Fruit fly (Drosophila melanogaster) whole organism, embryonic: Measurements from ENCODE around the gene CG10019.

ENCODE experiments used
- Antp ChIP-seq: fragments of 200-800 bp; sonication (Bioruptor generic); optimal IDR thresholded peaks from 3 replicates; lab custom pipeline; 2016; ENCODE audit warnings: missing biosample characterization, missing genetic modification characterization
- Atf3 ChIP-seq: fragments of 200-800 bp; sonication (Bioruptor generic); optimal IDR thresholded peaks from 3 replicates; lab custom pipeline; 2016; ENCODE audit warnings: missing biosample characterization, missing genetic modification characterization
- CG10209 ChIP-seq: fragments of 200-800 bp; sonication (Bioruptor generic); optimal IDR thresholded peaks from 3 replicates; lab custom pipeline; 2017; ENCODE audit warnings: missing biosample characterization, mild to moderate bottlenecking, missing genetic modification characterization, missing genetic modification reagents
- CG10543 ChIP-seq: fragments of 200-800 bp; sonication (Bioruptor generic); optimal IDR thresholded peaks from 3 replicates; lab custom pipeline; 2017; ENCODE audit warnings: missing biosample characterization, mild to moderate bottlenecking, missing genetic modification characterization, moderate library complexity
- CG10654 ChIP-seq: fragments of 200-800 bp; sonication (Bioruptor generic); optimal IDR thresholded peaks from 2 replicates; lab custom pipeline; 2016; ENCODE audit warnings: missing biosample characterization, missing genetic modification characterization
- CG11398 ChIP-seq: fragments of 200-800 bp; sonication (Bioruptor generic); optimal IDR thresholded peaks from 2 replicates; lab custom pipeline; 2016; ENCODE audit warnings: missing biosample characterization, missing genetic modification characterization
- CG11504 ChIP-seq: fragments of 200-800 bp; sonication (Bioruptor generic); optimal IDR thresholded peaks from 3 replicates; lab custom pipeline; 2019; ENCODE audit warnings: missing biosample characterization, mild to moderate bottlenecking, missing genetic modification characterization, moderate library complexity
- CG12769 ChIP-seq: fragments of 200-800 bp; sonication (Bioruptor generic); optimal IDR thresholded peaks from 2 replicates; lab custom pipeline; 2019; ENCODE audit warnings: missing biosample characterization, mild to moderate bottlenecking, missing genetic modification characterization, moderate library complexity
- CG14965 ChIP-seq: fragments of 200-800 bp; sonication (Bioruptor generic); optimal IDR thresholded peaks from 2 replicates; lab custom pipeline; 2016; ENCODE audit warnings: missing biosample characterization, missing genetic modification characterization, borderline replicate concordance
- CG1792 ChIP-seq: fragments of 200-800 bp; sonication (Bioruptor generic); optimal IDR thresholded peaks from 2 replicates; lab custom pipeline; 2016; ENCODE audit warnings: missing biosample characterization, missing genetic modification characterization
- CG2116 ChIP-seq: fragments of 200-800 bp; sonication (Bioruptor generic); optimal IDR thresholded peaks from 3 replicates; lab custom pipeline; 2018; ENCODE audit warnings: missing biosample characterization, mild to moderate bottlenecking, missing genetic modification characterization
- CG2712 ChIP-seq: fragments of 200-800 bp; optimal IDR thresholded peaks from 3 replicates; lab custom pipeline; 2019; ENCODE audit warnings: missing biosample characterization, mild to moderate bottlenecking, missing genetic modification characterization, moderate library complexity
- CG30020 ChIP-seq: fragments of 200-800 bp; optimal IDR thresholded peaks from 2 replicates; lab custom pipeline; 2019; ENCODE audit warnings: missing biosample characterization, mild to moderate bottlenecking, missing genetic modification characterization, moderate library complexity
- CG32772 ChIP-seq: fragments of 200-800 bp; sonication (Bioruptor generic); IDR thresholded peaks from 2 replicates; pipeline ENCODE4 v1.3.6; 2022; ENCODE audit warnings: missing biosample characterization, missing genetic modification characterization
- CG34422 ChIP-seq: fragments of 200-800 bp; sonication (Bioruptor generic); IDR thresholded peaks from 3 replicates; pipeline ENCODE4 v1.3.6; 2022; ENCODE audit warnings: missing biosample characterization, missing genetic modification characterization
- CG5953 ChIP-seq: fragments of 200-800 bp; sonication (Bioruptor generic); IDR thresholded peaks from 2 replicates; pipeline ENCODE4 v1.3.6; 2022; ENCODE audit warnings: missing biosample characterization, missing genetic modification characterization
- CG6813 ChIP-seq: fragments of 200-800 bp; sonication (Bioruptor generic); optimal IDR thresholded peaks from 2 replicates; lab custom pipeline; 2017; ENCODE audit warnings: missing biosample characterization, missing genetic modification characterization, mild to moderate bottlenecking, moderate library complexity, missing genetic modification reagents
- CG8089 ChIP-seq: fragments of 200-800 bp; sonication (Bioruptor generic); optimal IDR thresholded peaks from 3 replicates; lab custom pipeline; 2016; ENCODE audit warnings: missing biosample characterization, missing genetic modification characterization
- CG8478 ChIP-seq: fragments of >200 bp; optimal IDR thresholded peaks from 2 replicates; lab custom pipeline; 2018
- CoRest ChIP-seq: fragments of 200-800 bp; sonication (Bioruptor generic); optimal IDR thresholded peaks from 3 replicates; lab custom pipeline; 2018; ENCODE audit warnings: missing biosample characterization, mild to moderate bottlenecking, missing genetic modification characterization, moderate library complexity
- Dll ChIP-seq: fragments of 200-800 bp; sonication (Bioruptor generic); IDR thresholded peaks from 4 replicates; pipeline ENCODE4 v1.3.6; 2022; ENCODE audit warnings: missing biosample characterization, missing genetic modification characterization; ENCODE audit not compliant: partially characterized antibody
- Doc2 ChIP-seq: fragments of 200-800 bp; sonication (Bioruptor generic); IDR thresholded peaks from 2 replicates; pipeline ENCODE4 v1.3.6; 2022; ENCODE audit warnings: missing biosample characterization, missing genetic modification characterization
- Dref ChIP-seq: fragments of 200-800 bp; sonication (Bioruptor generic); IDR thresholded peaks from 2 replicates; pipeline ENCODE4 v1.3.6; 2022; ENCODE audit warnings: missing biosample characterization, missing genetic modification characterization
- HmgD ChIP-seq: fragments of 200-800 bp; sonication (Bioruptor generic); optimal IDR thresholded peaks from 3 replicates; lab custom pipeline; 2016; ENCODE audit warnings: missing biosample characterization, missing genetic modification characterization
- Hr78 ChIP-seq, 2 experiments: fragments of 200-800 bp in 1 of 2; fragments of >200 bp in 1 of 2; sonication (Bioruptor generic) in 1 of 2; optimal IDR thresholded peaks; 2 replicates each; lab custom pipeline; 2017 to 2019; ENCODE audit warnings: missing biosample characterization in 2 of 2, missing genetic modification characterization in 2 of 2, mild to moderate bottlenecking in 1 of 2, moderate library complexity in 1 of 2
- Hsf ChIP-seq: fragments of 200-800 bp; sonication (Bioruptor generic); optimal IDR thresholded peaks from 3 replicates; lab custom pipeline; 2016; ENCODE audit warnings: missing biosample characterization, missing genetic modification characterization
- Jarid2 ChIP-seq: fragments of 200-800 bp; sonication (Bioruptor generic); optimal IDR thresholded peaks from 3 replicates; lab custom pipeline; 2017; ENCODE audit warnings: mild to moderate bottlenecking, missing biosample characterization, missing genetic modification reagents, missing genetic modification characterization
- Lim3 ChIP-seq: fragments of 200-800 bp; sonication (Bioruptor generic); IDR thresholded peaks from 2 replicates; pipeline ENCODE4 v1.3.6; 2022; ENCODE audit warnings: missing biosample characterization, missing genetic modification characterization
- MBD-R2 ChIP-seq: fragments of 200-800 bp; sonication (Bioruptor generic); IDR thresholded peaks from 2 replicates; pipeline ENCODE4 v1.3.6; 2022; ENCODE audit warnings: missing biosample characterization, missing genetic modification characterization
- MESR4 ChIP-seq: fragments of 200-800 bp; sonication (Bioruptor generic); optimal IDR thresholded peaks from 2 replicates; lab custom pipeline; 2018; ENCODE audit warnings: missing biosample characterization, mild to moderate bottlenecking, missing genetic modification characterization, moderate library complexity
- Poxn ChIP-seq: fragments of 200-800 bp; sonication (Bioruptor generic); IDR thresholded peaks from 2 replicates; pipeline ENCODE4 v1.3.6; 2022; ENCODE audit warnings: missing biosample characterization, missing genetic modification characterization
- Ravus ChIP-seq: fragments of 200-800 bp; sonication (Bioruptor generic); IDR thresholded peaks from 2 replicates; pipeline ENCODE4 v1.3.6; 2022; ENCODE audit warnings: missing biosample characterization, missing genetic modification characterization
- Scr ChIP-seq: fragments of 200-800 bp; sonication (Bioruptor generic); IDR thresholded peaks from 2 replicates; pipeline ENCODE4 v1.3.6; 2022; ENCODE audit warnings: missing biosample characterization, missing genetic modification characterization; ENCODE audit not compliant: partially characterized antibody
- Sry-β ChIP-seq: fragments of 200-800 bp; sonication (Bioruptor generic); optimal IDR thresholded peaks from 2 replicates; lab custom pipeline; 2018; ENCODE audit warnings: missing biosample characterization, mild to moderate bottlenecking, missing genetic modification characterization, moderate library complexity
- Xbp1 ChIP-seq: fragments of 200-800 bp; sonication (Bioruptor generic); optimal IDR thresholded peaks from 3 replicates; lab custom pipeline; 2016; ENCODE audit warnings: missing biosample characterization, mild to moderate bottlenecking, missing genetic modification characterization
- bbx ChIP-seq: fragments of 200-800 bp; sonication (Bioruptor generic); IDR thresholded peaks from 2 replicates; pipeline ENCODE4 v1.3.6; 2022; ENCODE audit warnings: missing biosample characterization, missing genetic modification characterization; ENCODE audit not compliant: partially characterized antibody
- cad ChIP-seq: fragments of >200 bp; optimal IDR thresholded peaks from 2 replicates; lab custom pipeline; 2017; ENCODE audit warnings: missing biosample characterization, missing genetic modification characterization
- cas ChIP-seq: fragments of 200-800 bp; sonication (Bioruptor generic); IDR thresholded peaks from 2 replicates; pipeline ENCODE4 v1.3.6; 2022; ENCODE audit warnings: missing biosample characterization, missing genetic modification characterization
- en ChIP-seq: fragments of 200-800 bp; sonication (Bioruptor generic); optimal IDR thresholded peaks from 2 replicates; lab custom pipeline; 2016; ENCODE audit warnings: missing biosample characterization, missing genetic modification characterization
- exex ChIP-seq: fragments of 200-800 bp; sonication (Bioruptor generic); optimal IDR thresholded peaks from 4 replicates; lab custom pipeline; 2018; ENCODE audit warnings: missing biosample characterization, mild to moderate bottlenecking, missing genetic modification characterization, moderate library complexity
- fd102C ChIP-seq: fragments of 200-800 bp; sonication (Bioruptor generic); optimal IDR thresholded peaks from 2 replicates; lab custom pipeline; 2018; ENCODE audit warnings: missing biosample characterization, mild to moderate bottlenecking, missing genetic modification characterization, moderate library complexity
- ftz-f1 ChIP-seq: fragments of 200-800 bp; sonication (Bioruptor generic); optimal IDR thresholded peaks from 2 replicates; lab custom pipeline; 2016; ENCODE audit warnings: missing biosample characterization, missing genetic modification characterization
- h ChIP-seq: fragments of >200 bp; optimal IDR thresholded peaks from 2 replicates; lab custom pipeline; 2017
- hkb ChIP-seq, 2 experiments: fragments of 200-800 bp in 1 of 2; fragments of >200 bp in 1 of 2; sonication (Bioruptor generic) in 1 of 2; IDR thresholded peaks in 1 of 2; optimal IDR thresholded peaks in 1 of 2; 2 replicates each; pipeline versions ENCODE4 v1.3.6 to Lab custom; 2017 to 2022; ENCODE audit warnings: missing biosample characterization in 1 of 2, missing genetic modification characterization in 1 of 2
- jigr1 ChIP-seq: fragments of 200-800 bp; sonication (Bioruptor generic); IDR thresholded peaks from 3 replicates; pipeline ENCODE4 v1.3.6; 2022; ENCODE audit warnings: missing biosample characterization, missing genetic modification characterization
- maf-S ChIP-seq: fragments of 200-800 bp; sonication (Bioruptor generic); optimal IDR thresholded peaks from 2 replicates; lab custom pipeline; 2016; ENCODE audit warnings: missing biosample characterization, missing genetic modification characterization
- pnt ChIP-seq: fragments of 200-800 bp; sonication (Bioruptor generic); optimal IDR thresholded peaks from 3 replicates; lab custom pipeline; 2016; ENCODE audit warnings: missing biosample characterization, missing genetic modification characterization
- prd ChIP-seq, 3 experiments: fragments of >200 bp in 2 of 3; fragments of 200-800 bp in 1 of 3; sonication (Bioruptor generic) in 1 of 3; optimal IDR thresholded peaks in 2 of 3; IDR thresholded peaks in 1 of 3; 2 replicates in 2 of 3; 3 replicates in 1 of 3; pipeline versions ENCODE4 v1.3.6 to Lab custom; 2017 to 2022; ENCODE audit warnings: missing biosample characterization in 1 of 3, missing genetic modification characterization in 1 of 3
- wdn ChIP-seq: fragments of 200-800 bp; sonication (Bioruptor generic); IDR thresholded peaks from 2 replicates; pipeline ENCODE4 v1.3.6; 2022; ENCODE audit warnings: missing biosample characterization, missing genetic modification characterization

CG10019 gene

dm6 chr2L:3789290-3790067, 59.2 kb downstream of the CG10019 start (continued):
- TF ChIP-seq Sry-β (GFP tag; lab: Kevin White, UChicago), result peak; percentile 43
- TF ChIP-seq CG12769 (tag; lab: Kevin White, UChicago), result no peak
- TF ChIP-seq ftz-f1 (GFP tag; lab: Kevin White, UChicago), result no peak
- peak; percentile 79 for TF ChIP-seq Xbp1 (GFP tag; lab: Kevin White, UChicago)
- no peak for TF ChIP-seq Dll (GFP tag; lab: Robert Waterston, UW)
- TF ChIP-seq h (lab: Kevin White, UChicago), result no peak
- no peak for TF ChIP-seq Dref (GFP tag; lab: Robert Waterston, UW)
- no peak for TF ChIP-seq Doc2 (GFP tag; lab: Robert Waterston, UW)
- TF ChIP-seq prd (optimal IDR thresholded peaks at IDR 0.05; lab: Kevin White, UChicago), result no peak
- peak; percentile 88 for TF ChIP-seq prd (GFP tag; IDR thresholded peaks at IDR 0.05; lab: Robert Waterston, UW)
- TF ChIP-seq Hsf, result peak; percentile 10
- TF ChIP-seq MESR4 (GFP tag; lab: Kevin White, UChicago), result no peak
- no peak for TF ChIP-seq Atf3
- peak; percentile 21; the same call in 1 of the 2 replicates for TF ChIP-seq MBD-R2 (GFP tag; lab: Robert Waterston, UW)
- no peak for TF ChIP-seq Antp
- no peak for TF ChIP-seq hkb (optimal IDR thresholded peaks at IDR 0.05; lab: Kevin White, UChicago)
- TF ChIP-seq hkb (GFP tag; IDR thresholded peaks at IDR 0.05; lab: Robert Waterston, UW), result peak; percentile 89
- peak; percentile 84; the same call in 2 of the 3 replicates for TF ChIP-seq CG34422 (GFP tag; lab: Robert Waterston, UW)
- peak; percentile 68 for TF ChIP-seq CG5953 (GFP tag; lab: Robert Waterston, UW)
- TF ChIP-seq pnt (GFP tag; lab: Kevin White, UChicago), result no peak
- no peak for TF ChIP-seq Scr (GFP tag; lab: Robert Waterston, UW)
- peak in 1 of 2 experiments; percentile 77 for TF ChIP-seq Hr78 (GFP tag; optimal IDR thresholded peaks at IDR 0.05; lab: Kevin White, UChicago)
- no peak; the same call in 1 of the 2 replicates for TF ChIP-seq Ravus (GFP tag; lab: Robert Waterston, UW)
- TF ChIP-seq jigr1 (GFP tag; lab: Robert Waterston, UW), result peak; percentile 17; the same call in 1 of the 3 replicates
- TF ChIP-seq cad (GFP tag; lab: Kevin White, UChicago), result no peak
- peak; percentile 89 for TF ChIP-seq CG11504
- TF ChIP-seq CG8478 (lab: Kevin White, UChicago), result peak; percentile 16
- TF ChIP-seq exex (tag; lab: Kevin White, UChicago), result no peak
- no peak for TF ChIP-seq cas (GFP tag; lab: Robert Waterston, UW)
- no peak for TF ChIP-seq CG10543 (GFP tag; lab: Kevin White, UChicago)
- TF ChIP-seq CG6813 (GFP tag; lab: Kevin White, UChicago), result peak; percentile 51
- TF ChIP-seq fd102C (GFP tag; lab: Kevin White, UChicago), result no peak
- peak; percentile 88 for TF ChIP-seq CG32772 (GFP tag; lab: Robert Waterston, UW)
- no peak for TF ChIP-seq maf-S (GFP tag; lab: Kevin White, UChicago)
- no peak for TF ChIP-seq CG30020
- TF ChIP-seq wdn (GFP tag; lab: Robert Waterston, UW), result no peak
- TF ChIP-seq Lim3, result 0 out of 2 replicates have a peak, but pooled peaks have one; percentile 49
- TF ChIP-seq CG11398 (GFP tag; lab: Kevin White, UChicago), result no peak
- TF ChIP-seq CoRest (tag; lab: Kevin White, UChicago), result peak; percentile 88
- no peak; the same call in 1 of the 2 replicates for TF ChIP-seq bbx (GFP tag; lab: Robert Waterston, UW)
- TF ChIP-seq CG2116, result peak; percentile 26
- peak; percentile 79 for TF ChIP-seq CG10209 (GFP tag; lab: Kevin White, UChicago)
- no peak for TF ChIP-seq CG8089 (GFP tag; lab: Kevin White, UChicago)
- TF ChIP-seq HmgD (GFP tag; lab: Kevin White, UChicago), result no peak
- no peak for TF ChIP-seq CG1792 (GFP tag; lab: Kevin White, UChicago)
- TF ChIP-seq CG2712, result peak; percentile 95
- peak; percentile 66 for TF ChIP-seq CG10654 (GFP tag; lab: Kevin White, UChicago)
- peak; percentile 47 for TF ChIP-seq Jarid2 (GFP tag; lab: Kevin White, UChicago)
- no peak for TF ChIP-seq Poxn (GFP tag; lab: Robert Waterston, UW)
- TF ChIP-seq CG14965, result no peak
- no peak for TF ChIP-seq en (GFP tag; lab: Kevin White, UChicago)
